Worm (Caenorhabditis elegans) whole organism, young adult: ENCODE results near the gene rpl-16.

Experiments used
- Y53F4B.3 ChIP-seq: fragments of 200-800 bp; sonication (Bioruptor generic); IDR thresholded peaks from 2 replicates; pipeline ENCODE4 v1.3.6; 2022; ENCODE audit warnings: missing genetic modification reagents, missing genetic modification characterization, missing compliant biosample characterization
- hlh-12 ChIP-seq: sonication (generic microtip); optimal IDR thresholded peaks from 2 replicates; lab custom pipeline; 2016; ENCODE audit warnings: missing genetic modification characterization, missing compliant biosample characterization
- lir-1 ChIP-seq: fragments of 200-800 bp; sonication (Bioruptor generic); conservative IDR thresholded peaks from 2 replicates; pipeline ENCODE4 v1.3.6; 2022; ENCODE audit warnings: missing genetic modification reagents, missing genetic modification characterization, missing compliant biosample characterization
- nfya-1 ChIP-seq: sonication (generic microtip); optimal IDR thresholded peaks from 2 replicates; lab custom pipeline; 2017; ENCODE audit warnings: antibody characterized with exemption, missing compliant biosample characterization, missing genetic modification characterization, borderline replicate concordance; ENCODE audit not compliant: insufficient read depth
- nhr-90 ChIP-seq: sonication (generic microtip); optimal IDR thresholded peaks from 2 replicates; lab custom pipeline; 2016; ENCODE audit warnings: missing genotype, mild to moderate bottlenecking, missing genetic modification characterization, missing compliant biosample characterization
- snpc-4 ChIP-seq, 5 experiments: fragments of 150-350 bp in 1 of 5; sonication (generic microtip) in 4 of 5; optimal IDR thresholded peaks; 2 replicates each; lab custom pipeline; 2014 to 2018; ENCODE audit warnings: missing genetic modification characterization in 5 of 5, missing biosample characterization in 3 of 5, antibody characterized with exemption in 2 of 5, mild to moderate bottlenecking in 2 of 5, missing compliant biosample characterization in 2 of 5, missing genotype in 2 of 5, moderate library complexity in 2 of 5, missing genetic modification reagents in 1 of 5
- somi-1 ChIP-seq: fragments of 200-800 bp; sonication (Bioruptor generic); optimal IDR thresholded peaks from 2 replicates; lab custom pipeline; 2018; ENCODE audit warnings: mild to moderate bottlenecking, missing genetic modification characterization, missing compliant biosample characterization

ce11 chrIII:3469646-3470045 lies 33.8 kb downstream of the rpl-16 start, which contains the start of gene smim-14:
- TF ChIP-seq hlh-12 (tag; lab: Kevin White, UChicago), result no peak
- no peak for TF ChIP-seq nhr-90 (tag; lab: Kevin White, UChicago)
- no peak for TF ChIP-seq Y53F4B.3
- TF ChIP-seq snpc-4 (GFP tag; optimal IDR thresholded peaks at IDR 0.05; lab: Kevin White, UChicago), result no peak
- no peak for TF ChIP-seq snpc-4 (tag; optimal IDR thresholded peaks at IDR 0.05; lab: Kevin White, UChicago)
- no peak for TF ChIP-seq lir-1 (GFP tag; lab: Robert Waterston, UW)
- TF ChIP-seq somi-1 (GFP tag; lab: Kevin White, UChicago), result no peak
- no peak for TF ChIP-seq nfya-1 (tag; lab: Kevin White, UChicago)
